Worm (Caenorhabditis elegans): Measurements from ENCODE around the gene T05G5.1.

DNA sequence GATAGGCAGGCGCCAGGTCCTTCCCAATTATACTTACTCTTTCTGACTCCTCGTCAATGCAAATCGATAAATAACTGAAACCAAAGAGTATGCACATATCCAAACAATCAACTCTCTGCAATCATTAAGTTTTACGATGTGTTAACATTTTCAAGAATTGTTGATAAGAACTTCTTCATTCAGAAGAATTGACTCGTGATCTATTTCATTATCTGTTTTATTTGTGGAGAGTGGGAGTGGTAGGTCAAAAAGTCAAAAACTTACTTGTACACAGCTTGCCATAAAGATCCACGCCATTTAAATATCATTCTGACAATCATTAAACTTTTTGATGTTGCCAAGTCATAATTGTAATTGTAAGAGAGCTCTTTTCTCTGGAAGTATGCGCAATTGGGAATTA is 53.8 kb downstream of the T05G5.1 start:
- no peak for TF ChIP-seq blmp-1 (tag; optimal IDR thresholded peaks at IDR 0.05; ENCODE audit: insufficient read depth)
- no peak for TF ChIP-seq ZK546.5 (tag; optimal IDR thresholded peaks at IDR 0.05)
- no peak for TF ChIP-seq elt-1 (tag; optimal IDR thresholded peaks at IDR 0.05)
- peak; percentile 6 for TF ChIP-seq fos-1 (tag; optimal IDR thresholded peaks at IDR 0.05)
- TF ChIP-seq ztf-11 (tag; optimal IDR thresholded peaks at IDR 0.05): no peak
- TF ChIP-seq C34F6.9 (tag; optimal IDR thresholded peaks at IDR 0.05): no peak

Measured in whole organism, L2 larva.